Fruit fly (Drosophila melanogaster): ENCODE measurements around the gene D19A.

dm6 chr3L:6216787-6217078 lies 27.8 kb upstream of the D19A start:
- TF ChIP-seq odd (GFP tag; optimal IDR thresholded peaks at IDR 0.05) (no peak), ato (GFP tag; IDR thresholded peaks at IDR 0.05; ENCODE audit: partially characterized antibody) (no peak), CG3163 (GFP tag; optimal IDR thresholded peaks at IDR 0.05) (no peak), Drgx (GFP tag; IDR thresholded peaks at IDR 0.05) (no peak)
